Fruit fly (Drosophila melanogaster) S2 (cell line): ENCODE results near the gene Dab.

ENCODE experiments used
- CG8478 ChIP-seq: fragments of >200 bp; optimal IDR thresholded peaks from 2 replicates; lab custom pipeline; 2018
- CTCF ChIP-seq, 2 experiments: fragments of >200 bp; optimal IDR thresholded peaks; 2 replicates each; lab custom pipeline; 2018

The Dab gene

dm6 chr3L:16751487-16752054, 39.6 kb downstream of the Dab start:
- TF ChIP-seq CG8478 (lab: Kevin White, UChicago) (no peak), CTCF (optimal IDR thresholded peaks at IDR 0.05; lab: Kevin White, UChicago) (no peak)

dm6 chr3L:16752402-16753096, 40.6 kb downstream of the Dab start:
- TF ChIP-seq CG8478 (lab: Kevin White, UChicago) (no peak), CTCF (optimal IDR thresholded peaks at IDR 0.05; lab: Kevin White, UChicago) (no peak)

- TF ChIP-seq CG8478 (lab: Kevin White, UChicago) (no peak), CTCF (optimal IDR thresholded peaks at IDR 0.05; lab: Kevin White, UChicago) (no peak)
Observed at dm6 chr3L:16755189-16755588, 43.3 kb downstream of the Dab start, which contains the start of gene CG42852. Gene CG42852, plus strand, starts transcription at chr3L:16755489.

- TF ChIP-seq CG8478 (lab: Kevin White, UChicago): no peak
- no peak for TF ChIP-seq CTCF (optimal IDR thresholded peaks at IDR 0.05; lab: Kevin White, UChicago)
Observed at dm6 chr3L:16758504-16759109, 46.7 kb downstream of the Dab start.

- TF ChIP-seq CTCF (optimal IDR thresholded peaks at IDR 0.05; lab: Kevin White, UChicago) (no peak), CG8478 (lab: Kevin White, UChicago) (no peak)
Observed at dm6 chr3L:16759483-16759882, 47.6 kb downstream of the Dab start.

dm6 chr3L:16760274-16760673, 48.3 kb downstream of the Dab start:
- no peak for TF ChIP-seq CTCF (optimal IDR thresholded peaks at IDR 0.05; lab: Kevin White, UChicago)
- no peak for TF ChIP-seq CG8478 (lab: Kevin White, UChicago)

- TF ChIP-seq CG8478 (lab: Kevin White, UChicago): no peak
- no peak for TF ChIP-seq CTCF (optimal IDR thresholded peaks at IDR 0.05; lab: Kevin White, UChicago)
Observed at dm6 chr3L:16762203-16762997, 50.5 kb downstream of the Dab start.

- TF ChIP-seq CG8478 (lab: Kevin White, UChicago) (no peak), CTCF (optimal IDR thresholded peaks at IDR 0.05; lab: Kevin White, UChicago) (no peak)
Observed at dm6 chr3L:16765647-16766628, 54.0 kb downstream of the Dab start, which contains the start of gene Nrt. Gene Nrt, plus strand, starts transcription at chr3L:16766072.

- TF ChIP-seq CTCF (optimal IDR thresholded peaks at IDR 0.05; lab: Kevin White, UChicago): no peak
- no peak for TF ChIP-seq CG8478 (lab: Kevin White, UChicago)
Observed at dm6 chr3L:16766901-16767300, 55.0 kb downstream of the Dab start.

- no peak for TF ChIP-seq CTCF (optimal IDR thresholded peaks at IDR 0.05; lab: Kevin White, UChicago)
- TF ChIP-seq CG8478 (lab: Kevin White, UChicago): no peak
Observed at dm6 chr3L:16768001-16768652, 56.2 kb downstream of the Dab start.

- TF ChIP-seq CG8478 (lab: Kevin White, UChicago): no peak
- TF ChIP-seq CTCF (optimal IDR thresholded peaks at IDR 0.05; lab: Kevin White, UChicago): peak; percentile 88 to 94
Observed at dm6 chr3L:16769866-16770265, 57.9 kb downstream of the Dab start.

- no peak for TF ChIP-seq CTCF (optimal IDR thresholded peaks at IDR 0.05; lab: Kevin White, UChicago)
- TF ChIP-seq CG8478 (lab: Kevin White, UChicago): no peak
Observed at dm6 chr3L:16772755-16773523, 61.0 kb downstream of the Dab start.
